Worm (Caenorhabditis elegans): ENCODE results near the gene unc-71.

DNA sequence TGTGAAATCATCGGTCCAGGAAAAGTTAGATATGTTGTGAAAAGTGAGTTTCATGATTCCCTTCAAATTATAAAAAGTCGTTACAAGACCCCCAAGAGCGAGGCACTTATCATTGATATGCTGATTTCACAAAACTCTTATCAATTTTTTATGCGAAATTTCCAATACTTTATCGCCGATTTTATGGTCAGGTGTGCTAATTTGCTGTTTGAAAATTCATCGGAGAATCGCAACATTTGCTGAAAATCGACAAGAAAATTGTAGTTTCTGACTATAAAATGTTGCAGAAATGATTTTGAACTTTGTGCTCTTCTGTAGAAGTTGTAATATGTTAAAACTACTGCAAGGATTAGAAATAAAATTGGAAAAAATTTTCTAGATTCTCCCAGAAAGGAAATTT lies 59.8 kb downstream of the unc-71 start:
- TF ChIP-seq F22D6.2 (tag; optimal IDR thresholded peaks at IDR 0.05) (no peak), ceh-79 (tag; optimal IDR thresholded peaks at IDR 0.05) (no peak), tbp1 (GFP tag; optimal IDR thresholded peaks at IDR 0.05) (no peak), egl-18 (GFP tag; IDR thresholded peaks at IDR 0.05) (no peak), hrde-1 (tag; optimal IDR thresholded peaks at IDR 0.05; ENCODE audit: borderline replicate concordance) (no peak), ama-1 (optimal IDR thresholded peaks at IDR 0.05) (no peak), ama-1 (GFP tag; optimal IDR thresholded peaks at IDR 0.05) (no peak), egrh-3 (GFP tag; IDR thresholded peaks at IDR 0.05) (no peak), lag-1 (GFP tag; IDR thresholded peaks at IDR 0.05) (no peak), lsy-27 (tag; optimal IDR thresholded peaks at IDR 0.05; ENCODE audit: borderline replicate concordance, insufficient read depth) (no peak), rcor-1 (GFP tag; IDR thresholded peaks at IDR 0.05) (no peak), lin-35 (GFP tag; optimal IDR thresholded peaks at IDR 0.05) (no peak), madf-3 (GFP tag; IDR thresholded peaks at IDR 0.05) (no peak), ceh-58 (GFP tag; IDR thresholded peaks at IDR 0.05) (no peak)

Measured in whole organism, young adult.